In genomic region chrV:10951655-10952278, ce11 we compare ENCODE assay signal across 4 worm cellular contexts.
TF ChIP-seq lines count a peak whose summit lies in the region.

TSS of gene F17C11.4 (plus strand) at chrV:10951860.

TF ChIP-seq in whole organism, L2 larva, 48 proteins besides CTCF, POLR2A, EP300 and RAD21 (continues in another document):
- TF ChIP-seq nhr-6 (tag; optimal IDR thresholded peaks at IDR 0.05; lab: Kevin White, UChicago) (peak; percentile 72), aly-2 (tag; optimal IDR thresholded peaks at IDR 0.05; lab: Kevin White, UChicago) (no peak), ztf-1 (GFP tag; conservative IDR thresholded peaks at IDR 0.05; lab: Robert Waterston, UW) (no peak), sem-4 (tag; optimal IDR thresholded peaks at IDR 0.05; lab: Kevin White, UChicago) (peak; percentile 70), alr-1 (tag; optimal IDR thresholded peaks at IDR 0.05; lab: Kevin White, UChicago) (no peak), mbf-1 (tag; optimal IDR thresholded peaks at IDR 0.05; lab: Kevin White, UChicago) (no peak), gmeb-1 (tag; optimal IDR thresholded peaks at IDR 0.05; lab: Kevin White, UChicago) (peak; percentile 58), C34F6.9 (tag; optimal IDR thresholded peaks at IDR 0.05; lab: Kevin White, UChicago) (peak; percentile 85), zag-1 (tag; optimal IDR thresholded peaks at IDR 0.05; lab: Kevin White, UChicago) (peak; percentile 54), dmd-4 (tag; optimal IDR thresholded peaks at IDR 0.05; lab: Kevin White, UChicago) (no peak), lsy-2 (tag; optimal IDR thresholded peaks at IDR 0.05; lab: Kevin White, UChicago) (peak in 1 of 2 experiments; percentile 84), nhr-25 (tag; optimal IDR thresholded peaks at IDR 0.05; lab: Kevin White, UChicago) (peak; percentile 90), crh-2 (tag; optimal IDR thresholded peaks at IDR 0.05; lab: Kevin White, UChicago) (peak; percentile 57), mdl-1 (tag; optimal IDR thresholded peaks at IDR 0.05; lab: Kevin White, UChicago) (peak; percentile 28 to 85), nhr-12 (tag; optimal IDR thresholded peaks at IDR 0.05; lab: Kevin White, UChicago) (no peak), nhr-10 (tag; optimal IDR thresholded peaks at IDR 0.05; lab: Kevin White, UChicago) (no peak), snpc-4 (tag; optimal IDR thresholded peaks at IDR 0.05; lab: Kevin White, UChicago) (peak; percentile 48), fos-1 (tag; optimal IDR thresholded peaks at IDR 0.05; lab: Kevin White, UChicago) (peak; percentile 66), elt-3 (tag; optimal IDR thresholded peaks at IDR 0.05; lab: Kevin White, UChicago) (no peak), ceh-16 (tag; optimal IDR thresholded peaks at IDR 0.05; lab: Kevin White, UChicago) (no peak), egl-27 (tag; optimal IDR thresholded peaks at IDR 0.05; lab: Kevin White, UChicago) (peak; percentile 49), mab-5 (tag; optimal IDR thresholded peaks at IDR 0.05; lab: Kevin White, UChicago) (peak; percentile 39), nhr-11 (tag; optimal IDR thresholded peaks at IDR 0.05; lab: Kevin White, UChicago) (no peak), peb-1 (tag; optimal IDR thresholded peaks at IDR 0.05; lab: Kevin White, UChicago) (no peak)

TF ChIP-seq in whole organism, L4 larva, 104 proteins besides CTCF, POLR2A, EP300 and RAD21 (continues in another document):
- TF ChIP-seq hlh-11 (tag; optimal IDR thresholded peaks at IDR 0.05; lab: Kevin White, UChicago) (peak; percentile 93), nhr-25 (tag; optimal IDR thresholded peaks at IDR 0.05; lab: Kevin White, UChicago; ENCODE audit: borderline replicate concordance, insufficient read depth) (peak; percentile 89), nhr-42 (GFP tag; IDR thresholded peaks at IDR 0.05; lab: Robert Waterston, UW) (no peak), nhr-41 (GFP tag; IDR thresholded peaks at IDR 0.05; lab: Robert Waterston, UW) (no peak), madf-5 (GFP tag; IDR thresholded peaks at IDR 0.05; lab: Robert Waterston, UW) (no peak), ctbp-1 (GFP tag; IDR thresholded peaks at IDR 0.05; lab: Robert Waterston, UW) (peak; percentile 41), Y5F2A.4 (GFP tag; optimal IDR thresholded peaks at IDR 0.05; lab: Kevin White, UChicago) (no peak), mdt-29 (GFP tag; IDR thresholded peaks at IDR 0.05; lab: Robert Waterston, UW) (peak; percentile 84), egl-43 (GFP tag; IDR thresholded peaks at IDR 0.05; lab: Robert Waterston, UW) (no peak), ceh-20 (GFP tag; IDR thresholded peaks at IDR 0.05; lab: Robert Waterston, UW) (0 out of 2 replicates have a peak, but pooled peaks have one; percentile 12), mxl-3 (GFP tag; optimal IDR thresholded peaks at IDR 0.05; lab: Kevin White, UChicago) (peak; percentile 59), nhr-48 (tag; optimal IDR thresholded peaks at IDR 0.05; lab: Kevin White, UChicago) (peak; percentile 84), lsy-2 (tag; optimal IDR thresholded peaks at IDR 0.05; lab: Kevin White, UChicago) (peak; percentile 60 to 77), lim-7 (GFP tag; IDR thresholded peaks at IDR 0.05; lab: Robert Waterston, UW) (no peak), ceh-32 (tag; optimal IDR thresholded peaks at IDR 0.05; lab: Kevin White, UChicago; ENCODE audit: poor library complexity) (peak; percentile 52), unc-130 (GFP tag; optimal IDR thresholded peaks at IDR 0.05; lab: Kevin White, UChicago) (no peak), fkh-10 (GFP tag; optimal IDR thresholded peaks at IDR 0.05; lab: Kevin White, UChicago) (peak; percentile 69), saeg-2 (GFP tag; IDR thresholded peaks at IDR 0.05; lab: Robert Waterston, UW) (peak; percentile 39; the same call in 1 of the 2 replicates), mep-1 (tag; optimal IDR thresholded peaks at IDR 0.05; lab: Kevin White, UChicago) (peak; percentile 72), mdl-1 (tag; optimal IDR thresholded peaks at IDR 0.05; lab: Kevin White, UChicago) (peak in 1 of 2 experiments; percentile 87), cey-2 (tag; optimal IDR thresholded peaks at IDR 0.05; lab: Kevin White, UChicago; ENCODE audit: borderline replicate concordance, insufficient read depth) (peak; percentile 6), tra-1 (GFP tag; IDR thresholded peaks at IDR 0.05; lab: Robert Waterston, UW) (peak; percentile 65; the same call in 1 of the 2 replicates)

TF ChIP-seq in whole organism, late embryonic, 69 proteins besides CTCF, POLR2A, EP300 and RAD21:
- peak; percentile 29 for TF ChIP-seq unc-42 (tag; optimal IDR thresholded peaks at IDR 0.05; lab: Kevin White, UChicago)
- peak; percentile 27 for TF ChIP-seq ceh-31 (tag; optimal IDR thresholded peaks at IDR 0.05; lab: Kevin White, UChicago)
- TF ChIP-seq C08G9.2 (tag; optimal IDR thresholded peaks at IDR 0.05; lab: Kevin White, UChicago), result peak; percentile 8
- TF ChIP-seq fkh-10 (GFP tag; optimal IDR thresholded peaks at IDR 0.05; lab: Kevin White, UChicago), result no peak
- TF ChIP-seq syd-9 (tag; optimal IDR thresholded peaks at IDR 0.05; lab: Kevin White, UChicago), result no peak
- TF ChIP-seq ceh-48 (tag; optimal IDR thresholded peaks at IDR 0.05; lab: Kevin White, UChicago), result no peak
- no peak for TF ChIP-seq dmd-4 (tag; optimal IDR thresholded peaks at IDR 0.05; lab: Kevin White, UChicago; ENCODE audit: borderline replicate concordance)
- TF ChIP-seq hlh-30 (tag; optimal IDR thresholded peaks at IDR 0.05; lab: Kevin White, UChicago; ENCODE audit: insufficient read depth), result peak; percentile 51
- no peak for TF ChIP-seq ahr-1 (tag; optimal IDR thresholded peaks at IDR 0.05; lab: Kevin White, UChicago)
- TF ChIP-seq dve-1 (tag; optimal IDR thresholded peaks at IDR 0.05; lab: Kevin White, UChicago), result no peak
- TF ChIP-seq ceh-18 (tag; optimal IDR thresholded peaks at IDR 0.05; lab: Kevin White, UChicago), result peak; percentile 90
- TF ChIP-seq ceh-30 (tag; optimal IDR thresholded peaks at IDR 0.05; lab: Kevin White, UChicago), result no peak
- TF ChIP-seq T23F11.4 (GFP tag; optimal IDR thresholded peaks at IDR 0.05; lab: Kevin White, UChicago), result no peak
- TF ChIP-seq pat-9 (tag; optimal IDR thresholded peaks at IDR 0.05; lab: Kevin White, UChicago), result no peak
- peak; percentile 9 for TF ChIP-seq rnt-1 (tag; optimal IDR thresholded peaks at IDR 0.05; lab: Kevin White, UChicago)
- no peak for TF ChIP-seq ceh-24 (tag; optimal IDR thresholded peaks at IDR 0.05; lab: Kevin White, UChicago)
- peak; percentile 42 for TF ChIP-seq tbx-2 (tag; optimal IDR thresholded peaks at IDR 0.05; lab: Kevin White, UChicago)
- TF ChIP-seq nfya-1 (tag; optimal IDR thresholded peaks at IDR 0.05; lab: Kevin White, UChicago), result peak; percentile 19
- peak; percentile 5 for TF ChIP-seq unc-55 (GFP tag; optimal IDR thresholded peaks at IDR 0.05; lab: Kevin White, UChicago)

TF ChIP-seq in whole organism, mixed stage, embryonic, 35 proteins besides CTCF, POLR2A, EP300 and RAD21:
- no peak for TF ChIP-seq pha-4 (tag; optimal IDR thresholded peaks at IDR 0.05; lab: Kevin White, UChicago)
- no peak for TF ChIP-seq ham-2 (GFP tag; optimal IDR thresholded peaks at IDR 0.05; lab: Kevin White, UChicago)
- TF ChIP-seq mls-2 (tag; optimal IDR thresholded peaks at IDR 0.05; lab: Kevin White, UChicago), result no peak
- peak; percentile 6 for TF ChIP-seq ces-1 (GFP tag; optimal IDR thresholded peaks at IDR 0.05; lab: Kevin White, UChicago)
- no peak for TF ChIP-seq lin-13 (tag; optimal IDR thresholded peaks at IDR 0.05; lab: Kevin White, UChicago)
- TF ChIP-seq mab-5 (tag; optimal IDR thresholded peaks at IDR 0.05; lab: Kevin White, UChicago), result no peak
- TF ChIP-seq flh-1 (GFP tag; optimal IDR thresholded peaks at IDR 0.05; lab: Kevin White, UChicago), result no peak
- no peak for TF ChIP-seq bed-3 (GFP tag; optimal IDR thresholded peaks at IDR 0.05; lab: Kevin White, UChicago)
- no peak for TF ChIP-seq ztf-11 (tag; optimal IDR thresholded peaks at IDR 0.05; lab: Kevin White, UChicago)
- no peak for TF ChIP-seq nhr-2 (tag; optimal IDR thresholded peaks at IDR 0.05; lab: Kevin White, UChicago)
- no peak for TF ChIP-seq hlh-1 (tag; optimal IDR thresholded peaks at IDR 0.05; lab: Kevin White, UChicago)
- TF ChIP-seq lsy-2 (tag; optimal IDR thresholded peaks at IDR 0.05; lab: Kevin White, UChicago), result no peak
- TF ChIP-seq unc-120 (tag; optimal IDR thresholded peaks at IDR 0.05; lab: Kevin White, UChicago; ENCODE audit: poor library complexity, severe bottlenecking), result peak; percentile 14
- no peak for TF ChIP-seq unc-62 (GFP tag; optimal IDR thresholded peaks at IDR 0.05; lab: Kevin White, UChicago)
